Worm (Caenorhabditis elegans) whole organism, L2 larva: ENCODE data around the gene C31B8.16.

ENCODE experiments used
- egl-27 ChIP-seq: sonication (generic microtip); optimal IDR thresholded peaks from 3 replicates; lab custom pipeline; 2017; ENCODE audit warnings: missing biosample characterization, missing genetic modification reagents, missing genetic modification characterization
- unc-62 ChIP-seq: fragments of 150-350 bp; optimal IDR thresholded peaks from 2 replicates; lab custom pipeline; 2014; ENCODE audit warnings: missing biosample characterization, missing genetic modification reagents, missing genetic modification characterization

DNA sequence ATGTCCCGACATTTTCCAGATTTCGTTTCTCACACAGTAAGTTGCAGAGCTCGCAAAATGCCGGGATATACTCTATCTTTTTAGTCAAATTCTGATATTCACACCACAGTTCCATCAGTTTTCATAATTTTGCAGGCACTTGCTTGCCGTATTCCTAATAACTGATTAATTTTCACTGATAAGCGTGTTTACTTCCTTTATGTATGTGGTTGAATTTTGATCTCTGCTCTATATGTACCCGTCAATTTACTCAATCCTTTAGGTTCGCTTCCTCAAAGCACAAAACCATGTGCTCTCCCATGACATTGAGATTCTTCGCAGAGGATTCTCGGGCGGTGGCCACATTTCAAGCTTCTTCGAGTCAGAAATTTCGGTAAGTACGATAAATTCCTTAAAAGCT is 48.3 kb upstream of the C31B8.16 start:
- TF ChIP-seq egl-27 (tag; lab: Kevin White, UChicago) (no peak), unc-62 (GFP tag; lab: Kevin White, UChicago) (no peak)
